Fruit fly (Drosophila melanogaster) Kc167 (cell line): ENCODE results near the gene CG43954.

Experiments
- Myc ChIP-seq: fragments of >200 bp; optimal IDR thresholded peaks from 2 replicates; lab custom pipeline; 2017; ENCODE audit warnings: missing external identifiers
- Sin3A ChIP-seq: fragments of >200 bp; optimal IDR thresholded peaks from 2 replicates; lab custom pipeline; 2018; ENCODE audit warnings: missing external identifiers
- h ChIP-seq: fragments of >200 bp; optimal IDR thresholded peaks from 3 replicates; lab custom pipeline; 2018; ENCODE audit warnings: missing external identifiers
- insv ChIP-seq: fragments of >200 bp; optimal IDR thresholded peaks from 3 replicates; lab custom pipeline; 2018; ENCODE audit warnings: missing external identifiers
- psq ChIP-seq: fragments of >200 bp; optimal IDR thresholded peaks from 2 replicates; lab custom pipeline; 2017; ENCODE audit warnings: missing external identifiers
- ttk ChIP-seq: sonication (Bioruptor generic); optimal IDR thresholded peaks from 2 replicates; lab custom pipeline; 2017; ENCODE audit warnings: missing external identifiers

The CG43954 gene

dm6 chr3L:16644505-16644904 lies 67.0 kb downstream of the CG43954 start:
- TF ChIP-seq Myc (lab: Kevin White, UChicago) (no peak), h (lab: Kevin White, UChicago) (no peak), ttk (lab: Kevin White, UChicago) (no peak), psq (lab: Kevin White, UChicago) (no peak), insv (lab: Kevin White, UChicago) (no peak), Sin3A (lab: Kevin White, UChicago) (no peak)

dm6 chr3L:16642954-16643353 lies 68.5 kb downstream of the CG43954 start:
- TF ChIP-seq psq (lab: Kevin White, UChicago): no peak

- TF ChIP-seq ttk (lab: Kevin White, UChicago) (no peak), h (lab: Kevin White, UChicago) (no peak), Sin3A (lab: Kevin White, UChicago) (no peak), insv (lab: Kevin White, UChicago) (no peak), psq (lab: Kevin White, UChicago) (no peak), Myc (lab: Kevin White, UChicago) (no peak)
Measured at dm6 chr3L:16642088-16642507, 69.4 kb downstream of the CG43954 start.

dm6 chr3L:16641094-16641493 lies 70.4 kb downstream of the CG43954 start:
- TF ChIP-seq Myc (lab: Kevin White, UChicago) (no peak), Sin3A (lab: Kevin White, UChicago) (no peak), ttk (lab: Kevin White, UChicago) (no peak), insv (lab: Kevin White, UChicago) (no peak), psq (lab: Kevin White, UChicago) (no peak), h (lab: Kevin White, UChicago) (no peak)

- TF ChIP-seq Sin3A (lab: Kevin White, UChicago): no peak
- TF ChIP-seq h (lab: Kevin White, UChicago): no peak
- TF ChIP-seq Myc (lab: Kevin White, UChicago): no peak
- TF ChIP-seq psq (lab: Kevin White, UChicago): no peak
- no peak for TF ChIP-seq insv (lab: Kevin White, UChicago)
- TF ChIP-seq ttk (lab: Kevin White, UChicago): no peak
Measured at dm6 chr3L:16640509-16641068, 70.9 kb downstream of the CG43954 start.

dm6 chr3L:16638639-16639388 lies 72.7 kb downstream of the CG43954 start:
- TF ChIP-seq h (lab: Kevin White, UChicago) (no peak), Sin3A (lab: Kevin White, UChicago) (no peak), insv (lab: Kevin White, UChicago) (no peak), psq (lab: Kevin White, UChicago) (no peak), Myc (lab: Kevin White, UChicago) (no peak), ttk (lab: Kevin White, UChicago) (no peak)

- TF ChIP-seq psq (lab: Kevin White, UChicago) (no peak), Myc (lab: Kevin White, UChicago) (no peak), ttk (lab: Kevin White, UChicago) (no peak), h (lab: Kevin White, UChicago) (no peak), insv (lab: Kevin White, UChicago) (no peak), Sin3A (lab: Kevin White, UChicago) (no peak)
Measured at dm6 chr3L:16635566-16636210, 75.8 kb downstream of the CG43954 start.

- no peak for TF ChIP-seq ttk (lab: Kevin White, UChicago)
Measured at dm6 chr3L:16634529-16634928, 76.9 kb downstream of the CG43954 start.

dm6 chr3L:16634091-16634490 lies 77.4 kb downstream of the CG43954 start:
- no peak for TF ChIP-seq ttk (lab: Kevin White, UChicago)
- no peak for TF ChIP-seq psq (lab: Kevin White, UChicago)
- TF ChIP-seq Myc (lab: Kevin White, UChicago): no peak
- no peak for TF ChIP-seq insv (lab: Kevin White, UChicago)
- no peak for TF ChIP-seq h (lab: Kevin White, UChicago)
- no peak for TF ChIP-seq Sin3A (lab: Kevin White, UChicago)

dm6 chr3L:16631844-16632537 lies 79.5 kb downstream of the CG43954 start:
- TF ChIP-seq h (lab: Kevin White, UChicago) (no peak), psq (lab: Kevin White, UChicago) (no peak), insv (lab: Kevin White, UChicago) (no peak), ttk (lab: Kevin White, UChicago) (no peak), Myc (lab: Kevin White, UChicago) (no peak), Sin3A (lab: Kevin White, UChicago) (no peak)

- TF ChIP-seq Myc (lab: Kevin White, UChicago) (no peak), h (lab: Kevin White, UChicago) (no peak), Sin3A (lab: Kevin White, UChicago) (no peak), psq (lab: Kevin White, UChicago) (no peak), ttk (lab: Kevin White, UChicago) (no peak), insv (lab: Kevin White, UChicago) (no peak)
Measured at dm6 chr3L:16629793-16630192, 81.7 kb downstream of the CG43954 start.
